Worm (Caenorhabditis elegans) whole organism, L3 larva: ENCODE results near the gene clec-36.

Experiments
- ceh-82 ChIP-seq: fragments of 150-350 bp; optimal IDR thresholded peaks from 2 replicates; lab custom pipeline; 2014; ENCODE audit warnings: missing biosample characterization, missing genetic modification characterization
- elt-1 ChIP-seq: fragments of 150-350 bp; optimal IDR thresholded peaks from 2 replicates; lab custom pipeline; 2014; ENCODE audit warnings: missing biosample characterization, missing genetic modification characterization
- lin-15B ChIP-seq: fragments of 150-350 bp; optimal IDR thresholded peaks from 2 replicates; lab custom pipeline; 2014; ENCODE audit warnings: missing biosample characterization, missing genetic modification characterization
- nfya-1 ChIP-seq: sonication (generic microtip); optimal IDR thresholded peaks from 2 replicates; lab custom pipeline; 2017; ENCODE audit warnings: missing genetic modification characterization, mild to moderate bottlenecking, missing compliant biosample characterization, antibody characterized with exemption, moderate library complexity; ENCODE audit not compliant: insufficient read depth
- nhr-28 ChIP-seq: fragments of 150-350 bp; optimal IDR thresholded peaks from 2 replicates; lab custom pipeline; 2014; ENCODE audit warnings: missing biosample characterization, missing genetic modification characterization
- nhr-76 ChIP-seq: fragments of 150-350 bp; sonication (generic microtip); optimal IDR thresholded peaks from 5 replicates; lab custom pipeline; 2014; ENCODE audit warnings: missing biosample characterization, missing genetic modification characterization
- nhr-77 ChIP-seq: fragments of 150-350 bp; optimal IDR thresholded peaks from 2 replicates; lab custom pipeline; 2014; ENCODE audit warnings: missing biosample characterization, missing genetic modification characterization
- pha-4 ChIP-seq: fragments of 150-350 bp; optimal IDR thresholded peaks from 2 replicates; lab custom pipeline; 2014; ENCODE audit warnings: missing biosample characterization, missing genetic modification reagents, missing genetic modification characterization
- pqm-1 ChIP-seq: fragments of 150-350 bp; optimal IDR thresholded peaks from 2 replicates; lab custom pipeline; 2017; ENCODE audit warnings: missing biosample characterization, missing genetic modification characterization, inconsistent platforms
- sea-2 ChIP-seq: fragments of 150-350 bp; sonication (generic microtip); optimal IDR thresholded peaks from 4 replicates; lab custom pipeline; 2014; ENCODE audit warnings: missing biosample characterization, missing genetic modification reagents, missing genetic modification characterization
- tbx-2 ChIP-seq: sonication (generic microtip); optimal IDR thresholded peaks from 2 replicates; lab custom pipeline; 2016; ENCODE audit warnings: mild to moderate bottlenecking, missing genetic modification characterization, missing compliant biosample characterization
- unc-62 ChIP-seq: fragments of 150-350 bp; sonication (generic microtip); optimal IDR thresholded peaks from 4 replicates; lab custom pipeline; 2014; ENCODE audit warnings: missing biosample characterization, missing genetic modification reagents, missing genetic modification characterization
- ztf-11 ChIP-seq: fragments of 150-350 bp; optimal IDR thresholded peaks from 2 replicates; lab custom pipeline; 2014; ENCODE audit warnings: missing biosample characterization, missing genetic modification characterization

DNA sequence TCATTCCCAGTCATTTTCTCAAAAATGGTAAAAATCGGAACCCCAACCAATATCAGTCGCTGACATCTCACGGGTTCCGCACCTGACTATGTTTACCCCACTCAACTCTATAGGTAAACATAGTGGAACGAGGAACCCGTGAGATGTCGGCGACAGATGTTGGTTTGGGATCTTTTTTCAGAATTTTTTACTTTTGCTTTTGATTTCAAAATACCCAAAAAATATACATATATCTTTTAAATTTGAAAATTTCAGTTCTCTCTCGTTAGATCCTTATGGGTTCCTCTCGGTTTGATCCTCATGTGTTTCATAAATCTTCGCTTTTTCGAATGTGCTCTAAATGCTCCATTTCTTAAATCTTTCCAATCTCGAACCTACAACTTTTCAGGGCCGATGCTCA is 25.2 kb upstream of the clec-36 start, which contains the start of gene srw-23:
- no peak for TF ChIP-seq nhr-77 (tag; lab: Kevin White, UChicago)
- no peak for TF ChIP-seq lin-15B (tag; lab: Kevin White, UChicago)
- no peak for TF ChIP-seq nfya-1 (tag; lab: Kevin White, UChicago)
- TF ChIP-seq ceh-82 (tag; lab: Kevin White, UChicago): no peak
- no peak for TF ChIP-seq sea-2
- no peak for TF ChIP-seq nhr-76 (tag; lab: Kevin White, UChicago)
- no peak for TF ChIP-seq tbx-2 (tag; lab: Kevin White, UChicago)
- no peak for TF ChIP-seq nhr-28
- TF ChIP-seq ztf-11 (tag; lab: Kevin White, UChicago): no peak
- no peak for TF ChIP-seq pha-4 (tag; lab: Kevin White, UChicago)
- TF ChIP-seq elt-1 (tag; lab: Kevin White, UChicago): no peak
- no peak for TF ChIP-seq unc-62 (GFP tag; lab: Kevin White, UChicago)
- no peak for TF ChIP-seq pqm-1 (tag; lab: Kevin White, UChicago)
